Worm (Caenorhabditis elegans): Measurements from ENCODE around the gene cdh-4.
A peak's percentile ranks its signal among the peaks of the same experiment; 100 is the strongest.

cdh-4 gene

ce11 chrIII:4504934-4505484 lies 15.1 kb upstream of the cdh-4 start:
- TF ChIP-seq lin-38 (GFP tag; IDR thresholded peaks at IDR 0.05) (no peak), attf-4 (tag; optimal IDR thresholded peaks at IDR 0.05) (no peak), madf-9 (GFP tag; conservative IDR thresholded peaks at IDR 0.05) (no peak), dpl-1 (GFP tag; optimal IDR thresholded peaks at IDR 0.05) (no peak), nhr-102 (tag; optimal IDR thresholded peaks at IDR 0.05) (no peak), ceh-44 (GFP tag; IDR thresholded peaks at IDR 0.05) (no peak), ama-1 (optimal IDR thresholded peaks at IDR 0.05) (no peak), mdt-29 (GFP tag; IDR thresholded peaks at IDR 0.05) (0 out of 2 replicates have a peak, but pooled peaks have one; percentile 12), nhr-77 (tag; optimal IDR thresholded peaks at IDR 0.05) (no peak), F26F4.8 (GFP tag; conservative IDR thresholded peaks at IDR 0.05) (no peak), mxl-3 (GFP tag; optimal IDR thresholded peaks at IDR 0.05) (peak; percentile 39), zfp-2 (tag; optimal IDR thresholded peaks at IDR 0.05) (no peak), saeg-2 (GFP tag; IDR thresholded peaks at IDR 0.05) (no peak), nhr-41 (GFP tag; IDR thresholded peaks at IDR 0.05) (no peak), madf-5 (GFP tag; IDR thresholded peaks at IDR 0.05) (no peak), mxl-2 (GFP tag; conservative IDR thresholded peaks at IDR 0.05) (no peak), aha-1 (tag) (peak; percentile 78), lir-3 (tag; optimal IDR thresholded peaks at IDR 0.05) (no peak), nhr-28 (tag; optimal IDR thresholded peaks at IDR 0.05) (no peak), ztf-11 (tag; optimal IDR thresholded peaks at IDR 0.05) (no peak), lin-29 (GFP tag; IDR thresholded peaks at IDR 0.05) (no peak), hlh-30 (tag; optimal IDR thresholded peaks at IDR 0.05; ENCODE audit: insufficient read depth) (peak; percentile 56), egl-27 (tag; optimal IDR thresholded peaks at IDR 0.05) (no peak), nhr-111 (GFP tag; optimal IDR thresholded peaks at IDR 0.05) (no peak), spr-3 (GFP tag; optimal IDR thresholded peaks at IDR 0.05) (no peak), ztf-7 (tag; optimal IDR thresholded peaks at IDR 0.05) (no peak), dmd-6 (GFP tag; IDR thresholded peaks at IDR 0.05) (peak; percentile 23; the same call in 1 of the 2 replicates), tra-1 (GFP tag; IDR thresholded peaks at IDR 0.05) (no peak), mdl-1 (tag; optimal IDR thresholded peaks at IDR 0.05) (no peak), dmd-9 (GFP tag; IDR thresholded peaks at IDR 0.05) (no peak), daf-19 (GFP tag; conservative IDR thresholded peaks at IDR 0.05) (no peak), daf-16 (GFP tag; optimal IDR thresholded peaks at IDR 0.05) (no peak), daf-16 (tag; optimal IDR thresholded peaks at IDR 0.05) (peak; percentile 0)

DNA sequence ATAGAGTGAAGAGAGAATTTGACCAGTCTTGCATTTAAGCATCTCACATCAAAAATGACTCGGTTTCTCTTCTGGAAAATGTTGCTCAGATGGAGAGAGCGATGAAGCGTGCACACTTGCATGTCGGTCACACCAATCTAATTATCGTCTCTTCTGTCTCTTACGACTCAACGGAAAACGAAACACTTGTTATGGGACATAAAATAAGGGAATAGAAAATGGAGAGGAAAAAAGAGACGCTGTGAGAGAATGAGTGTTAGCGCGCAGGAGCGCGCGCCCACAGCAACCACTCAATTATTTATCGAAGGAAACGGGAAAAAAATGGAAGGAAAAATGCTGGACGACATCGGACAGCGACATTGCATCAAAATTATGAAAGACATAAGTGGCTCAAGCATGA lies 14.4 kb upstream of the cdh-4 start:
- TF ChIP-seq R02D3.7 (tag; optimal IDR thresholded peaks at IDR 0.05) (no peak), unc-62 (GFP tag; optimal IDR thresholded peaks at IDR 0.05 in 1 of 2) (peak in 1 of 2 experiments; percentile 20), unc-62 (tag; optimal IDR thresholded peaks at IDR 0.05) (no peak), lir-3 (tag; optimal IDR thresholded peaks at IDR 0.05) (no peak), daf-12 (tag; optimal IDR thresholded peaks at IDR 0.05) (no peak), ztf-11 (tag; optimal IDR thresholded peaks at IDR 0.05) (no peak), vab-7 (GFP tag; IDR thresholded peaks at IDR 0.05) (peak; percentile 39; the same call in 1 of the 2 replicates), mxl-2 (GFP tag; conservative IDR thresholded peaks at IDR 0.05) (no peak), daf-19 (GFP tag; conservative IDR thresholded peaks at IDR 0.05) (no peak), nhr-10 (tag; optimal IDR thresholded peaks at IDR 0.05) (no peak), hlh-11 (tag; optimal IDR thresholded peaks at IDR 0.05) (no peak), fkh-10 (GFP tag; optimal IDR thresholded peaks at IDR 0.05) (peak; percentile 66), zfp-3 (GFP tag; conservative IDR thresholded peaks at IDR 0.05) (no peak), Y105C5A.15 (GFP tag; IDR thresholded peaks at IDR 0.05) (no peak), spr-3 (GFP tag; optimal IDR thresholded peaks at IDR 0.05) (no peak), dmd-6 (GFP tag; IDR thresholded peaks at IDR 0.05) (no peak), mdl-1 (tag; optimal IDR thresholded peaks at IDR 0.05) (peak in 1 of 2 experiments; percentile 1), aha-1 (tag) (no peak), set-16 (GFP tag; IDR thresholded peaks at IDR 0.05) (no peak), ceh-32 (tag; optimal IDR thresholded peaks at IDR 0.05; ENCODE audit: poor library complexity) (no peak), tra-1 (GFP tag; IDR thresholded peaks at IDR 0.05) (no peak), Y48G9A.11 (GFP tag; IDR thresholded peaks at IDR 0.05) (no peak), nhr-102 (tag; optimal IDR thresholded peaks at IDR 0.05) (no peak), jun-1 (tag; optimal IDR thresholded peaks at IDR 0.05) (no peak), T26A8.4 (GFP tag; IDR thresholded peaks at IDR 0.05) (0 out of 2 replicates have a peak, but pooled peaks have one; percentile 31), nhr-28 (tag; optimal IDR thresholded peaks at IDR 0.05) (no peak), hlh-30 (tag; optimal IDR thresholded peaks at IDR 0.05; ENCODE audit: insufficient read depth) (peak; percentile 53), dmd-8 (GFP tag; IDR thresholded peaks at IDR 0.05) (no peak), nhr-76 (tag; optimal IDR thresholded peaks at IDR 0.05) (no peak), rbr-2 (tag; optimal IDR thresholded peaks at IDR 0.05) (no peak)

All from whole organism, L4 larva.